Worm (Caenorhabditis elegans) whole organism, L2 larva: Measurements from ENCODE around the gene F13E9.15.

ENCODE experiments used
- Y55F3AM.14 ChIP-seq: fragments of 200-800 bp; sonication (Bioruptor generic); optimal IDR thresholded peaks from 2 replicates; lab custom pipeline; 2018; ENCODE audit warnings: mild to moderate bottlenecking, missing genetic modification characterization, missing compliant biosample characterization
- ZK546.5 ChIP-seq: sonication (generic microtip); optimal IDR thresholded peaks from 2 replicates; lab custom pipeline; 2017; ENCODE audit warnings: missing biosample characterization, missing genetic modification characterization
- aly-2 ChIP-seq: fragments of 150-350 bp; optimal IDR thresholded peaks from 2 replicates; lab custom pipeline; 2014; ENCODE audit warnings: missing biosample characterization, missing genetic modification characterization
- ama-1 ChIP-seq: fragments of 150-350 bp; optimal IDR thresholded peaks from 2 replicates; lab custom pipeline; 2018; ENCODE audit warnings: inconsistent platforms
- ceh-16 ChIP-seq: fragments of 150-350 bp; optimal IDR thresholded peaks from 2 replicates; lab custom pipeline; 2014; ENCODE audit warnings: missing biosample characterization, missing genetic modification characterization
- ceh-82 ChIP-seq: fragments of 150-350 bp; optimal IDR thresholded peaks from 2 replicates; lab custom pipeline; 2014; ENCODE audit warnings: missing biosample characterization, missing genetic modification characterization
- crh-2 ChIP-seq: sonication (generic microtip); optimal IDR thresholded peaks from 2 replicates; lab custom pipeline; 2017; ENCODE audit warnings: missing biosample characterization, missing genetic modification characterization
- dmd-4 ChIP-seq: sonication (generic microtip); optimal IDR thresholded peaks from 2 replicates; lab custom pipeline; 2017; ENCODE audit warnings: missing biosample characterization, missing genetic modification characterization
- egl-27 ChIP-seq: sonication (generic microtip); optimal IDR thresholded peaks from 3 replicates; lab custom pipeline; 2017; ENCODE audit warnings: missing biosample characterization, missing genetic modification reagents, missing genetic modification characterization
- elt-1 ChIP-seq: fragments of 150-350 bp; optimal IDR thresholded peaks from 2 replicates; lab custom pipeline; 2014; ENCODE audit warnings: missing biosample characterization, missing genetic modification characterization
- elt-3 ChIP-seq: sonication (generic microtip); optimal IDR thresholded peaks from 2 replicates; lab custom pipeline; 2017; ENCODE audit warnings: missing biosample characterization, missing genetic modification characterization
- fos-1 ChIP-seq: fragments of 150-350 bp; optimal IDR thresholded peaks from 2 replicates; lab custom pipeline; 2014; ENCODE audit warnings: missing biosample characterization, missing genetic modification characterization
- gmeb-1 ChIP-seq: fragments of 150-350 bp; optimal IDR thresholded peaks from 2 replicates; lab custom pipeline; 2014; ENCODE audit warnings: missing biosample characterization, missing genetic modification characterization
- lin-11 ChIP-seq: fragments of 150-350 bp; sonication (generic microtip); optimal IDR thresholded peaks from 2 replicates; lab custom pipeline; 2014; ENCODE audit warnings: missing biosample characterization, missing genetic modification characterization, inconsistent platforms, mixed read lengths
- lin-13 ChIP-seq: fragments of 150-350 bp; optimal IDR thresholded peaks from 2 replicates; lab custom pipeline; 2014; ENCODE audit warnings: missing biosample characterization, missing genetic modification reagents, missing genetic modification characterization
- lsy-2 ChIP-seq, 2 experiments: fragments of 150-350 bp in 1 of 2; sonication (generic microtip) in 1 of 2; optimal IDR thresholded peaks; 2 replicates each; lab custom pipeline; 2014 to 2017; ENCODE audit warnings: missing biosample characterization in 2 of 2, missing genetic modification characterization in 2 of 2
- mdl-1 ChIP-seq, 2 experiments: fragments of 150-350 bp in 1 of 2; sonication (generic microtip) in 1 of 2; optimal IDR thresholded peaks; 2 replicates each; lab custom pipeline; 2017; ENCODE audit warnings: missing biosample characterization in 2 of 2, missing genetic modification characterization in 2 of 2
- nhr-10 ChIP-seq: sonication (generic microtip); optimal IDR thresholded peaks from 2 replicates; lab custom pipeline; 2017; ENCODE audit warnings: missing biosample characterization, missing genetic modification characterization
- nhr-12 ChIP-seq: fragments of 150-350 bp; optimal IDR thresholded peaks from 2 replicates; lab custom pipeline; 2014; ENCODE audit warnings: missing biosample characterization, missing genetic modification characterization
- nhr-129 ChIP-seq: fragments of 150-350 bp; optimal IDR thresholded peaks from 2 replicates; lab custom pipeline; 2014; ENCODE audit warnings: missing biosample characterization, missing genetic modification characterization
- nhr-23 ChIP-seq: fragments of 150-350 bp; optimal IDR thresholded peaks from 2 replicates; lab custom pipeline; 2014; ENCODE audit warnings: missing biosample characterization, missing genetic modification reagents, missing genetic modification characterization
- nhr-237 ChIP-seq: fragments of 150-350 bp; optimal IDR thresholded peaks from 2 replicates; lab custom pipeline; 2014; ENCODE audit warnings: missing biosample characterization, missing genetic modification characterization
- nhr-25 ChIP-seq: fragments of 150-350 bp; sonication (generic microtip); optimal IDR thresholded peaks from 3 replicates; lab custom pipeline; 2014; ENCODE audit warnings: missing biosample characterization, missing genetic modification characterization
- nhr-6 ChIP-seq: fragments of 150-350 bp; optimal IDR thresholded peaks from 2 replicates; lab custom pipeline; 2014; ENCODE audit warnings: missing biosample characterization, missing genetic modification characterization
- peb-1 ChIP-seq: fragments of 150-350 bp; optimal IDR thresholded peaks from 2 replicates; lab custom pipeline; 2014; ENCODE audit warnings: missing biosample characterization, missing genetic modification characterization
- sem-4 ChIP-seq: fragments of 150-350 bp; optimal IDR thresholded peaks from 2 replicates; lab custom pipeline; 2014; ENCODE audit warnings: missing biosample characterization, missing genetic modification reagents, missing genetic modification characterization
- skn-1 ChIP-seq: sonication (generic microtip); optimal IDR thresholded peaks from 2 replicates; lab custom pipeline; 2017; ENCODE audit warnings: missing biosample characterization, missing genetic modification characterization
- sma-3 ChIP-seq: sonication (generic microtip); optimal IDR thresholded peaks from 2 replicates; lab custom pipeline; 2016; ENCODE audit warnings: missing genetic modification reagents, missing genetic modification characterization, missing compliant biosample characterization
- sma-9 ChIP-seq, 2 experiments: fragments of 150-350 bp in 1 of 2; sonication (generic microtip) in 1 of 2; optimal IDR thresholded peaks; 2 replicates each; lab custom pipeline; 2014 to 2016; ENCODE audit warnings: missing genetic modification characterization in 2 of 2, mild to moderate bottlenecking in 1 of 2, missing biosample characterization in 1 of 2, missing compliant biosample characterization in 1 of 2, missing genetic modification reagents in 1 of 2, moderate library complexity in 1 of 2
- snpc-4 ChIP-seq: fragments of 150-350 bp; optimal IDR thresholded peaks from 2 replicates; lab custom pipeline; 2014; ENCODE audit warnings: missing biosample characterization, missing genetic modification characterization
- unc-39 ChIP-seq: fragments of 150-350 bp; optimal IDR thresholded peaks from 2 replicates; lab custom pipeline; 2014; ENCODE audit warnings: missing biosample characterization, missing genetic modification characterization
- unc-55 ChIP-seq: fragments of 150-350 bp; sonication (generic microtip); optimal IDR thresholded peaks from 3 replicates; lab custom pipeline; 2014; ENCODE audit warnings: missing biosample characterization, missing genetic modification reagents, missing genetic modification characterization
- unc-62 ChIP-seq: fragments of 150-350 bp; optimal IDR thresholded peaks from 2 replicates; lab custom pipeline; 2014; ENCODE audit warnings: missing biosample characterization, missing genetic modification reagents, missing genetic modification characterization
- ztf-4 ChIP-seq: fragments of 150-350 bp; optimal IDR thresholded peaks from 2 replicates; lab custom pipeline; 2014; ENCODE audit warnings: missing biosample characterization, missing genetic modification characterization

F13E9.15 gene

ce11 chrIV:10918877-10919560 is 29.3 kb upstream of the F13E9.15 start (continued):
- TF ChIP-seq nhr-25 (tag; lab: Kevin White, UChicago) = peak; percentile 58
- peak; percentile 26 for TF ChIP-seq ztf-4 (tag; lab: Kevin White, UChicago)
- peak; percentile 51 for TF ChIP-seq egl-27
- TF ChIP-seq peb-1 (tag; lab: Kevin White, UChicago) = no peak
- peak; percentile 72 for TF ChIP-seq sma-9 (GFP tag; optimal IDR thresholded peaks at IDR 0.05; lab: Kevin White, UChicago)
- no peak for TF ChIP-seq sma-9 (tag; optimal IDR thresholded peaks at IDR 0.05; lab: Kevin White, UChicago)
- no peak for TF ChIP-seq elt-1 (tag; lab: Kevin White, UChicago)

- TF ChIP-seq elt-1 (tag; lab: Kevin White, UChicago) (peak; percentile 49), ztf-4 (tag; lab: Kevin White, UChicago) (no peak), ceh-16 (tag; lab: Kevin White, UChicago) (peak; percentile 69)
Measured at ce11 chrIV:10916134-10916533, 26.5 kb upstream of the F13E9.15 start.

- TF ChIP-seq unc-39 (tag; lab: Kevin White, UChicago) = no peak
- no peak for TF ChIP-seq ztf-4 (tag; lab: Kevin White, UChicago)
- TF ChIP-seq ceh-82 = no peak
- TF ChIP-seq dmd-4 (tag; lab: Kevin White, UChicago) = no peak
- TF ChIP-seq mdl-1 (tag; optimal IDR thresholded peaks at IDR 0.05; lab: Kevin White, UChicago) = no peak
Measured at ce11 chrIV:10915388-10915787, 25.7 kb upstream of the F13E9.15 start, which contains the start of gene ZK593.3. TSS of gene ZK593.3 (plus strand) at chrIV:10915688.

ce11 chrIV:10913081-10913480 is 23.4 kb upstream of the F13E9.15 start, which contains the start of gene ZK593.2:
TSS of gene ZK593.2 (plus strand) at chrIV:10913381.
- no peak for TF ChIP-seq unc-62 (GFP tag; lab: Kevin White, UChicago)
- TF ChIP-seq nhr-10 (tag; lab: Kevin White, UChicago) = no peak
- TF ChIP-seq lin-11 = no peak
- TF ChIP-seq egl-27 = no peak
- no peak for TF ChIP-seq Y55F3AM.14 (GFP tag; lab: Kevin White, UChicago)

ce11 chrIV:10909708-10910107 is 20.0 kb upstream of the F13E9.15 start, which contains the start of gene pyk-2:
TSS of gene pyk-2 (plus strand) at chrIV:10909913.
- TF ChIP-seq ZK546.5 = no peak
- TF ChIP-seq ceh-82 = no peak
- TF ChIP-seq Y55F3AM.14 (GFP tag; lab: Kevin White, UChicago) = no peak
- peak; percentile 64 for TF ChIP-seq crh-2 (tag; lab: Kevin White, UChicago)
- peak; percentile 48 for TF ChIP-seq sma-3 (GFP tag; lab: Kevin White, UChicago)
- no peak for TF ChIP-seq nhr-237
- TF ChIP-seq sma-9 (GFP tag; optimal IDR thresholded peaks at IDR 0.05; lab: Kevin White, UChicago) = peak; percentile 78
- TF ChIP-seq sma-9 (tag; optimal IDR thresholded peaks at IDR 0.05; lab: Kevin White, UChicago) = no peak
- peak; percentile 45 for TF ChIP-seq nhr-129 (tag; lab: Kevin White, UChicago)
- TF ChIP-seq fos-1 (tag; lab: Kevin White, UChicago) = peak; percentile 70
- TF ChIP-seq unc-39 (tag; lab: Kevin White, UChicago) = no peak

ce11 chrIV:10909206-10909605 is 19.5 kb upstream of the F13E9.15 start, which contains the start of gene ZK596.2:
TSS of gene ZK596.2 (minus strand) at chrIV:10909306.
- TF ChIP-seq unc-55 (GFP tag; lab: Kevin White, UChicago) (no peak), nhr-23 (tag; lab: Kevin White, UChicago) (no peak), unc-39 (tag; lab: Kevin White, UChicago) (no peak), Y55F3AM.14 (GFP tag; lab: Kevin White, UChicago) (no peak), sem-4 (no peak), nhr-12 (tag; lab: Kevin White, UChicago) (no peak), crh-2 (tag; lab: Kevin White, UChicago) (no peak), gmeb-1 (tag; lab: Kevin White, UChicago) (no peak), egl-27 (no peak)
- TF ChIP-seq, all 48 proteins: peak for 0

ce11 chrIV:10904282-10904681 is 14.6 kb upstream of the F13E9.15 start, which contains the start of gene ZK596.3:
TSS of gene ZK596.3 (minus strand) at chrIV:10904382.
- TF ChIP-seq lsy-2 (tag; optimal IDR thresholded peaks at IDR 0.05; lab: Kevin White, UChicago) (no peak), elt-3 (tag; lab: Kevin White, UChicago) (no peak), snpc-4 (tag; lab: Kevin White, UChicago) (no peak), sem-4 (no peak), nhr-10 (tag; lab: Kevin White, UChicago) (no peak), Y55F3AM.14 (GFP tag; lab: Kevin White, UChicago) (no peak), ZK546.5 (no peak), nhr-237 (no peak), elt-1 (tag; lab: Kevin White, UChicago) (no peak), sma-9 (GFP tag; optimal IDR thresholded peaks at IDR 0.05; lab: Kevin White, UChicago) (no peak), sma-9 (tag; optimal IDR thresholded peaks at IDR 0.05; lab: Kevin White, UChicago) (no peak), egl-27 (no peak), unc-39 (tag; lab: Kevin White, UChicago) (no peak), skn-1 (no peak), ceh-82 (no peak), sma-3 (GFP tag; lab: Kevin White, UChicago) (no peak), ama-1 (no peak), nhr-25 (tag; lab: Kevin White, UChicago) (no peak), nhr-6 (tag; lab: Kevin White, UChicago) (no peak), aly-2 (tag; lab: Kevin White, UChicago) (no peak), lin-13 (no peak)
